Fruit fly (Drosophila melanogaster): Measurements from ENCODE around the gene CG44405.

CG44405 gene

dm6 chr2L:16329102-16329520, 13.0 kb downstream of the CG44405 start, which contains the start of gene mRpL4 (continued):
- TF ChIP-seq CG11902 (GFP tag; optimal IDR thresholded peaks at IDR 0.05) (no peak), Sox15 (GFP tag; optimal IDR thresholded peaks at IDR 0.05) (peak; percentile 1), salr (GFP tag; optimal IDR thresholded peaks at IDR 0.05) (no peak), CG7368 (GFP tag; optimal IDR thresholded peaks at IDR 0.05) (no peak), CG11294 (GFP tag; IDR thresholded peaks at IDR 0.05) (no peak), CG34406 (GFP tag; optimal IDR thresholded peaks at IDR 0.05) (no peak), Lpt (GFP tag; optimal IDR thresholded peaks at IDR 0.05) (no peak)

dm6 chr2L:16326892-16327291, 15.2 kb downstream of the CG44405 start, which contains the start of gene CG4278:
Gene CG4278 (plus strand): TSS chr2L:16327069.
- TF ChIP-seq CG1621 (tag; optimal IDR thresholded peaks at IDR 0.05) = no peak
- no peak for TF ChIP-seq ss (GFP tag; optimal IDR thresholded peaks at IDR 0.05)
- no peak for TF ChIP-seq CG31627 (GFP tag; optimal IDR thresholded peaks at IDR 0.05)
- no peak for TF ChIP-seq CG6163 (GFP tag; IDR thresholded peaks at IDR 0.05)
- TF ChIP-seq eg (GFP tag; IDR thresholded peaks at IDR 0.05) = no peak
- no peak for TF ChIP-seq CG11902 (GFP tag; optimal IDR thresholded peaks at IDR 0.05)
- no peak for TF ChIP-seq CG8119 (GFP tag; IDR thresholded peaks at IDR 0.05)
- TF ChIP-seq Lpt (GFP tag; optimal IDR thresholded peaks at IDR 0.05) = no peak

- TF ChIP-seq Gug (GFP tag; IDR thresholded peaks at IDR 0.05) = peak; percentile 91
- peak; percentile 94 for TF ChIP-seq cyc (GFP tag; optimal IDR thresholded peaks at IDR 0.05)
- peak; percentile 63 for TF ChIP-seq CG11762 (GFP tag; optimal IDR thresholded peaks at IDR 0.05; ENCODE audit: insufficient read depth)
- TF ChIP-seq lz (GFP tag; optimal IDR thresholded peaks at IDR 0.05) = peak; percentile 96
- peak; percentile 89 for TF ChIP-seq CG3919 (GFP tag; optimal IDR thresholded peaks at IDR 0.05)
- TF ChIP-seq CG9139 (GFP tag; optimal IDR thresholded peaks at IDR 0.05) = peak; percentile 37
- TF ChIP-seq CG8119 (GFP tag; IDR thresholded peaks at IDR 0.05) = peak; percentile 92
- peak; percentile 89 for TF ChIP-seq Sox15 (GFP tag; optimal IDR thresholded peaks at IDR 0.05)
- peak; percentile 87 for TF ChIP-seq dac (GFP tag; optimal IDR thresholded peaks at IDR 0.05)
- TF ChIP-seq Met (GFP tag; optimal IDR thresholded peaks at IDR 0.05) = peak; percentile 94
- peak; percentile 93 for TF ChIP-seq CG10631 (GFP tag; optimal IDR thresholded peaks at IDR 0.05)
- TF ChIP-seq net (GFP tag; optimal IDR thresholded peaks at IDR 0.05) = peak; percentile 93
- peak; percentile 84 for TF ChIP-seq vri (GFP tag; optimal IDR thresholded peaks at IDR 0.05)
- peak; percentile 82 for TF ChIP-seq CG6276 (GFP tag; optimal IDR thresholded peaks at IDR 0.05)
- peak; percentile 85 for TF ChIP-seq Lpt (GFP tag; optimal IDR thresholded peaks at IDR 0.05)
- peak; percentile 86 for TF ChIP-seq fd59A (GFP tag; optimal IDR thresholded peaks at IDR 0.05)
- peak; percentile 93 for TF ChIP-seq CG15336 (GFP tag; IDR thresholded peaks at IDR 0.05)
- TF ChIP-seq Smox (GFP tag; optimal IDR thresholded peaks at IDR 0.05) = peak; percentile 95
- TF ChIP-seq Blimp-1 (GFP tag; optimal IDR thresholded peaks at IDR 0.05) = peak; percentile 23
- peak; percentile 94 for TF ChIP-seq pdm3 (GFP tag; optimal IDR thresholded peaks at IDR 0.05)
- TF ChIP-seq CG34406 (GFP tag; optimal IDR thresholded peaks at IDR 0.05) = peak; percentile 92
- peak; percentile 49 for TF ChIP-seq CG6854 (GFP tag; optimal IDR thresholded peaks at IDR 0.05)
- TF ChIP-seq CG3032 (tag; optimal IDR thresholded peaks at IDR 0.05) = peak; percentile 88
- peak; percentile 59 for TF ChIP-seq Hr38 (GFP tag; optimal IDR thresholded peaks at IDR 0.05)
- peak; percentile 86 for TF ChIP-seq CG11294 (GFP tag; IDR thresholded peaks at IDR 0.05)
- peak; percentile 68 for TF ChIP-seq CG1621 (tag; optimal IDR thresholded peaks at IDR 0.05)
- TF ChIP-seq CG4318 (GFP tag; optimal IDR thresholded peaks at IDR 0.05) = peak; percentile 83
- peak; percentile 87 for TF ChIP-seq CG8319 (GFP tag; optimal IDR thresholded peaks at IDR 0.05)
- peak; percentile 91 for TF ChIP-seq Eip93F (GFP tag; optimal IDR thresholded peaks at IDR 0.05)
- TF ChIP-seq eg (GFP tag; IDR thresholded peaks at IDR 0.05) = peak; percentile 92
- TF ChIP-seq Hr4 (GFP tag; optimal IDR thresholded peaks at IDR 0.05) = peak; percentile 96
- TF ChIP-seq CG31627 (GFP tag; optimal IDR thresholded peaks at IDR 0.05) = peak; percentile 97
- TF ChIP-seq Ets96B (tag; optimal IDR thresholded peaks at IDR 0.05) = peak; percentile 93
- TF ChIP-seq Hr39 (GFP tag; optimal IDR thresholded peaks at IDR 0.05) = peak; percentile 94
- TF ChIP-seq Sox14 (GFP tag; optimal IDR thresholded peaks at IDR 0.05) = peak; percentile 94
- peak; percentile 85 for TF ChIP-seq CG10669 (GFP tag; optimal IDR thresholded peaks at IDR 0.05)
- peak; percentile 94 for TF ChIP-seq CG6163 (GFP tag; IDR thresholded peaks at IDR 0.05)
- TF ChIP-seq CG11902 (GFP tag; optimal IDR thresholded peaks at IDR 0.05) = peak; percentile 82
- TF ChIP-seq Ets21C (GFP tag; optimal IDR thresholded peaks at IDR 0.05) = peak; percentile 92
- peak; percentile 92 for TF ChIP-seq achi (GFP tag; optimal IDR thresholded peaks at IDR 0.05)
- TF ChIP-seq CG6792 (GFP tag; optimal IDR thresholded peaks at IDR 0.05) = peak; percentile 91
- TF ChIP-seq CG7368 (GFP tag; optimal IDR thresholded peaks at IDR 0.05) = peak; percentile 78
These were observed 16.4 kb downstream of the CG44405 start, which contains the start of gene cact for dm6 chr2L:16325515-16326257. Gene cact (minus strand): TSS chr2L:16326207.
